Fruit fly (Drosophila melanogaster): ENCODE measurements around the gene CG14989.
A peak's percentile ranks its signal among the peaks of the same experiment; 100 is the strongest.

Gene CG14989

DNA sequence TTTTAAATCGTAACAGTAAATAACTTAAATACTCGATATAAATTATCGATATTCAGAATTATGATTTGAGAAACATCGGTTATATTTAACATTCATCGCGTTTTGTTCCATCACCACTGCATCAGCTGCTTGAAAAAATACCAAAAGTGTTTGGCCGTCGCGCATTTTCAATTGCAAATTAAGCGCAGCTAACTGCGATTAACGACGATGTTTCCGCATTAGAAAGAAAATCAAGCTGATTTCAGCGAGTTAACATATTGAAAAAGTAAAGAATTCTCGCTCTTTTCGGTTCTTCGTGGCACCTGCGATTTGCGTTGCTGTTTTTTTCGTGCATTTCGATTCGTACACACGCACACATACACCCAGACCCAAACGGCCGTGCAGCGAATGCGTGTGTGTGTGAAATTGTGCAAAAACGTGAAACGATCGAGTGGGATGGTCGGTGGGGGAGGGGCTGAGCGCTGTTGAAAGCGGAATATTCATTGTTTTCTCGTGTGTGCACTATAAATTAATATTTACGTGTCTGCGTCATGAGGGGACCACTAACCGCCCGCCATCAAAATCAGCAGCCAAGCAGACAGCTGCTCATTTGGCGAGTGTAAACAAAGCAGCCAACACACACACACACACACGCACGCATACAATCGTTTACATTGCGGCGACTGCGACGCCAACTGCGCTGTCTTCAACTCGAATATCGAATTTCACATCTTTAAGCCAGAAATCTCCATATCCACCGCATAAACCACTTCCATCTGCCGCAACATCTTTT is 20.9 kb downstream of the CG14989 start, which contains the start of gene Ack (continued):
- TF ChIP-seq oc (tag; optimal IDR thresholded peaks at IDR 0.05) (no peak), CG8944 (GFP tag; optimal IDR thresholded peaks at IDR 0.05) (no peak), cato (GFP tag; optimal IDR thresholded peaks at IDR 0.05; ENCODE audit: borderline replicate concordance) (no peak), gem (tag; optimal IDR thresholded peaks at IDR 0.05) (no peak), h (optimal IDR thresholded peaks at IDR 0.05) (no peak), CG14710 (tag; optimal IDR thresholded peaks at IDR 0.05) (peak; percentile 80), ERR (GFP tag; optimal IDR thresholded peaks at IDR 0.05) (no peak), cwo (GFP tag; optimal IDR thresholded peaks at IDR 0.05) (peak; percentile 61), dpn (GFP tag; optimal IDR thresholded peaks at IDR 0.05) (no peak), sima (GFP tag; optimal IDR thresholded peaks at IDR 0.05) (no peak), pnt (GFP tag; optimal IDR thresholded peaks at IDR 0.05) (no peak), pan (optimal IDR thresholded peaks at IDR 0.05) (no peak), pan (GFP tag; optimal IDR thresholded peaks at IDR 0.05 in 1 of 2, IDR thresholded peaks at IDR 0.05 in 1 of 2) (peak in 1 of 2 experiments; percentile 6), CG18619 (GFP tag; optimal IDR thresholded peaks at IDR 0.05) (no peak), CG17612 (GFP tag; IDR thresholded peaks at IDR 0.05) (no peak), bbx (GFP tag; IDR thresholded peaks at IDR 0.05; ENCODE audit: partially characterized antibody) (peak; percentile 87), bigmax (GFP tag; optimal IDR thresholded peaks at IDR 0.05) (no peak), mld (GFP tag; IDR thresholded peaks at IDR 0.05; ENCODE audit: partially characterized antibody) (peak; percentile 47), Jarid2 (GFP tag; optimal IDR thresholded peaks at IDR 0.05) (no peak), dmrt99B (tag; optimal IDR thresholded peaks at IDR 0.05) (no peak), usp (GFP tag; optimal IDR thresholded peaks at IDR 0.05) (no peak), Poxn (GFP tag; IDR thresholded peaks at IDR 0.05) (no peak), mam (GFP tag; optimal IDR thresholded peaks at IDR 0.05) (no peak), CG7372 (GFP tag; IDR thresholded peaks at IDR 0.05) (no peak), CG8478 (optimal IDR thresholded peaks at IDR 0.05) (peak; percentile 26), Hr39 (optimal IDR thresholded peaks at IDR 0.05) (no peak), CG1603 (tag; optimal IDR thresholded peaks at IDR 0.05) (peak; percentile 42), CG9797 (GFP tag; optimal IDR thresholded peaks at IDR 0.05) (peak; percentile 42), Xbp1 (GFP tag; optimal IDR thresholded peaks at IDR 0.05) (no peak), CG10431 (GFP tag; optimal IDR thresholded peaks at IDR 0.05) (no peak), insv (GFP tag; optimal IDR thresholded peaks at IDR 0.05) (no peak), Med (GFP tag) (peak; percentile 58), abd-A (tag; optimal IDR thresholded peaks at IDR 0.05) (peak; percentile 16), CG6654 (GFP tag; optimal IDR thresholded peaks at IDR 0.05) (no peak), BtbVII (GFP tag; optimal IDR thresholded peaks at IDR 0.05) (no peak), CHES-1-like (GFP tag; optimal IDR thresholded peaks at IDR 0.05) (peak; percentile 44), wor (GFP tag; IDR thresholded peaks at IDR 0.05) (no peak), Hr51 (GFP tag; optimal IDR thresholded peaks at IDR 0.05) (no peak), CG32532 (GFP tag; IDR thresholded peaks at IDR 0.05) (no peak), CG13624 (GFP tag; optimal IDR thresholded peaks at IDR 0.05) (no peak), gcm2 (GFP tag; optimal IDR thresholded peaks at IDR 0.05) (no peak), nerfin-1 (tag; optimal IDR thresholded peaks at IDR 0.05) (peak; percentile 58), peb (GFP tag; IDR thresholded peaks at IDR 0.05) (no peak), Myb (GFP tag; optimal IDR thresholded peaks at IDR 0.05) (peak; percentile 90), jumu (GFP tag; optimal IDR thresholded peaks at IDR 0.05) (no peak), CG7786 (GFP tag; optimal IDR thresholded peaks at IDR 0.05) (no peak), org-1 (GFP tag; optimal IDR thresholded peaks at IDR 0.05) (no peak), dimm (GFP tag; IDR thresholded peaks at IDR 0.05) (no peak), Xrp1 (GFP tag; IDR thresholded peaks at IDR 0.05) (no peak), crp (GFP tag; optimal IDR thresholded peaks at IDR 0.05) (peak; percentile 10 to 89), Doc2 (GFP tag; IDR thresholded peaks at IDR 0.05) (no peak)

Data from whole organism, embryonic.